Worm (Caenorhabditis elegans): ENCODE measurements around the gene F45E1.5.

ce11 chrX:7984742-7985141 lies 8.2 kb downstream of the F45E1.5 start:
- TF ChIP-seq ztf-23 (GFP tag; IDR thresholded peaks at IDR 0.05) (no peak), ztf-29 (GFP tag; IDR thresholded peaks at IDR 0.05) (no peak), klf-2 (GFP tag; conservative IDR thresholded peaks at IDR 0.05) (no peak), ref-1 (GFP tag; conservative IDR thresholded peaks at IDR 0.05) (no peak), tab-1 (GFP tag; IDR thresholded peaks at IDR 0.05) (no peak), cog-1 (tag; optimal IDR thresholded peaks at IDR 0.05) (no peak), T22C8.4 (GFP tag; IDR thresholded peaks at IDR 0.05) (no peak), flt-1 (GFP tag; IDR thresholded peaks at IDR 0.05) (no peak), med-1 (GFP tag; optimal IDR thresholded peaks at IDR 0.05; ENCODE audit: insufficient read depth) (no peak)
